Fruit fly (Drosophila melanogaster): ENCODE data around the gene Ir7c.

Ir7c gene

DNA sequence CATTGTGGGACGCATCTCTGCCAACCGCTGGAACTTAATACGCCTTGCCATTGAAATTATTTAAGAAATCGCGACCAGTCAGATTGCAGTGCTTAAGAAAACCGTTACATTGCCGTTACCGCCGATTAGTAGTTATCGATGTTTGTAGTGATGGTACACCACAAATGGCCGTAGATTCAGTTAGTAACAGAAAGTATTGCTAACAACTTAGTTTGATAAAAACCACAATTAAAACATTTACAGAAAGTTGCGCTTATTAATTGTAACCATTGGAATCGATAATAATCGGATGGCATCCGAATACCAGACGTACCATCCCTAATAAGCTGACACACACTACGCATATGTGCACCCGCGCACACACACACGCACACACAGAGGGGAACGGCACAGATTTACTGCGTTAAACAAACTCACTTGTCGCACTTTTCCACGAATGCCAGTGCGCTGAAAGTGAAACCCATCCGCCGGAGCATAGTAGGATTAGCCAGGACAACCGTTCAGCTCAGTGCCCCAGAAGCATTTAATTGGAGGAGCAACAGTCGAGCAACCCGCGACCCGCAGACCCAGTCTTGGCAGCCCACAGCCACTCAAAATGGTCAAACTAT is 46.0 kb downstream of the Ir7c start, which contains the start of the genes hdm and Ykt6 (continued):
- TF ChIP-seq CG11504 (tag; optimal IDR thresholded peaks at IDR 0.05) (no peak), CG3407 (GFP tag; optimal IDR thresholded peaks at IDR 0.05) (no peak), rib (GFP tag; IDR thresholded peaks at IDR 0.05) (peak; percentile 78; the same call in 1 of the 2 replicates), Xbp1 (GFP tag; optimal IDR thresholded peaks at IDR 0.05) (peak; percentile 83), ind (GFP tag; optimal IDR thresholded peaks at IDR 0.05) (no peak), Ptx1 (GFP tag; IDR thresholded peaks at IDR 0.05) (peak; percentile 87), Dad (GFP tag; optimal IDR thresholded peaks at IDR 0.05) (peak; percentile 72), Hr78 (GFP tag; optimal IDR thresholded peaks at IDR 0.05) (no peak), CG3838 (GFP tag; optimal IDR thresholded peaks at IDR 0.05) (no peak), Abd-B (GFP tag; optimal IDR thresholded peaks at IDR 0.05) (no peak), CG43689 (GFP tag; IDR thresholded peaks at IDR 0.05) (no peak), CG10565 (GFP tag; optimal IDR thresholded peaks at IDR 0.05) (no peak), CG10274 (GFP tag; optimal IDR thresholded peaks at IDR 0.05) (no peak), CG6272 (GFP tag; IDR thresholded peaks at IDR 0.05) (peak; percentile 85), ro (GFP tag; IDR thresholded peaks at IDR 0.05) (0 out of 2 replicates have a peak, but pooled peaks have one; percentile 44), CG7745 (tag; optimal IDR thresholded peaks at IDR 0.05) (no peak), sr (GFP tag; IDR thresholded peaks at IDR 0.05) (0 out of 3 replicates have a peak, but pooled peaks have one; percentile 9), ci (GFP tag; IDR thresholded peaks at IDR 0.05) (peak; percentile 81; the same call in 1 of the 3 replicates), so (GFP tag; IDR thresholded peaks at IDR 0.05) (peak; percentile 84), nom (GFP tag; optimal IDR thresholded peaks at IDR 0.05) (peak; percentile 7), CG2199 (GFP tag; IDR thresholded peaks at IDR 0.05) (0 out of 3 replicates have a peak, but pooled peaks have one; percentile 15), CG1602 (GFP tag; optimal IDR thresholded peaks at IDR 0.05) (peak; percentile 76), eve (GFP tag; optimal IDR thresholded peaks at IDR 0.05) (peak in 1 of 2 experiments; percentile 37), ERR (GFP tag; optimal IDR thresholded peaks at IDR 0.05) (peak; percentile 74), sna (GFP tag; IDR thresholded peaks at IDR 0.05; ENCODE audit: partially characterized antibody) (peak; percentile 97), CG6683 (GFP tag; optimal IDR thresholded peaks at IDR 0.05) (peak; percentile 7), Scr (GFP tag; IDR thresholded peaks at IDR 0.05; ENCODE audit: partially characterized antibody) (peak; percentile 97), HLH3B (GFP tag; IDR thresholded peaks at IDR 0.05) (peak; percentile 77), HmgD (GFP tag; optimal IDR thresholded peaks at IDR 0.05) (peak; percentile 70), zen2 (GFP tag; IDR thresholded peaks at IDR 0.05; ENCODE audit: partially characterized antibody) (peak; percentile 87; the same call in 2 of the 3 replicates), CG17328 (GFP tag; IDR thresholded peaks at IDR 0.05) (peak; percentile 80), repo (GFP tag; optimal IDR thresholded peaks at IDR 0.05) (peak; percentile 52), CG14710 (tag; optimal IDR thresholded peaks at IDR 0.05) (peak; percentile 82), Sox100B (GFP tag; optimal IDR thresholded peaks at IDR 0.05) (no peak), CG14667 (GFP tag; IDR thresholded peaks at IDR 0.05) (peak; percentile 71), slbo (GFP tag; IDR thresholded peaks at IDR 0.05) (peak; percentile 87), bcd (GFP tag; optimal IDR thresholded peaks at IDR 0.05) (no peak), CG15479 (GFP tag; optimal IDR thresholded peaks at IDR 0.05) (no peak), Hand (GFP tag; optimal IDR thresholded peaks at IDR 0.05) (no peak), CG7987 (GFP tag; optimal IDR thresholded peaks at IDR 0.05) (peak; percentile 43), ftz-f1 (GFP tag; optimal IDR thresholded peaks at IDR 0.05) (no peak), pnt (GFP tag; optimal IDR thresholded peaks at IDR 0.05) (peak; percentile 76), CG2116 (GFP tag; optimal IDR thresholded peaks at IDR 0.05) (peak; percentile 88), ssp (GFP tag; IDR thresholded peaks at IDR 0.05) (peak; percentile 64), HmgZ (tag; optimal IDR thresholded peaks at IDR 0.05) (peak; percentile 90), cato (GFP tag; optimal IDR thresholded peaks at IDR 0.05; ENCODE audit: borderline replicate concordance) (peak; percentile 56), Drgx (GFP tag; IDR thresholded peaks at IDR 0.05) (peak; percentile 70), sens (GFP tag) (peak; percentile 97), dysf (GFP tag; IDR thresholded peaks at IDR 0.05) (peak; percentile 76; the same call in 1 of the 3 replicates), CG31365 (tag; optimal IDR thresholded peaks at IDR 0.05) (peak; percentile 36)

Data from whole organism, embryonic.